Fruit fly (Drosophila melanogaster): ENCODE data around the gene CG5646.

The CG5646 gene

DNA sequence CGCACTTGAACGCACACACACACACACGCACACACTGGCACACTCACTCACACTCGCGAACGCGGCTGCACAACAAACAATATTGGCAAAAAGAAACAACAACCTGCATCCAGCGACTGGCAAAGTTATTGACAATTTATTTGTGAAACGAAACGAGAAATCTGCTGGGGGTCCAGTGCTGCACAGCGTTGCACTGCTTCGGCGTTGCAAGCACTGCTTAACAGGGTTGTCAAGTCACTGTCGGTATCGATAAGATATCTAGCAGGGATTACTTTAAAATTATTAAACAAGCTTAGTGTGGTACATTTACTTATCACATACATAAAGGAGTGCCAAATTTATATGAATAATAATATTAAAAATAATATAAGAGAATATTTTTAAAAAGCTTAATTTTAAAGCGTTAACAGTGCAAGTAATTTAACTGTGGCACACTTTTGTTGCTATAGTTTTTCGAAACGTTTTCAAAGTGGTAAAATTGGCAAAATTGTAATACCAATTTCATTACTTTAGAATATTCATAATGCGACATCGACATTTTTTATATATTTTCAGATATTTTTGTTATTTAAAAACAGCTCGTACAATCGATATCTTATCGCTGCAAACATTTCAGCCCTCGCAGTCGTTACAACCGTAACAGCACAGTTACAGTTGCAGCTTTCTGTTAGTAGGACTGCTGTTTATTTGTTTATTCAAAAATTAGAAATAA is 46.3 kb upstream of the CG5646 start, which contains the start of the genes dsd and Tusp (continued):
- TF ChIP-seq slou (GFP tag; optimal IDR thresholded peaks at IDR 0.05) (peak; percentile 60), Adf1 (GFP tag; IDR thresholded peaks at IDR 0.05) (peak; percentile 33; the same call in 1 of the 2 replicates), Drgx (GFP tag; IDR thresholded peaks at IDR 0.05) (no peak), CG6683 (GFP tag; optimal IDR thresholded peaks at IDR 0.05) (peak; percentile 6), otp (GFP tag; IDR thresholded peaks at IDR 0.05) (peak; percentile 58; the same call in 1 of the 3 replicates), Ets65A (GFP tag) (peak; percentile 98), sr (GFP tag; IDR thresholded peaks at IDR 0.05) (no peak), Myb (GFP tag; optimal IDR thresholded peaks at IDR 0.05) (peak; percentile 63), scrt (GFP tag; optimal IDR thresholded peaks at IDR 0.05) (peak; percentile 7), ERR (GFP tag; optimal IDR thresholded peaks at IDR 0.05) (peak; percentile 65), CG3407 (GFP tag; optimal IDR thresholded peaks at IDR 0.05) (peak; percentile 51), CG12155 (GFP tag; optimal IDR thresholded peaks at IDR 0.05) (peak; percentile 84), CG9215 (GFP tag; IDR thresholded peaks at IDR 0.05) (peak; percentile 71), CG10147 (GFP tag; optimal IDR thresholded peaks at IDR 0.05) (peak; percentile 36), CG31388 (GFP tag; optimal IDR thresholded peaks at IDR 0.05) (peak; percentile 39), Lpt (GFP tag; optimal IDR thresholded peaks at IDR 0.05) (no peak), mirr (GFP tag; optimal IDR thresholded peaks at IDR 0.05) (peak; percentile 30), crol (GFP tag; IDR thresholded peaks at IDR 0.05) (0 out of 2 replicates have a peak, but pooled peaks have one; percentile 11), cas (GFP tag; IDR thresholded peaks at IDR 0.05) (0 out of 2 replicates have a peak, but pooled peaks have one; percentile 16), dysf (GFP tag; IDR thresholded peaks at IDR 0.05) (peak; percentile 76), CG9609 (GFP tag; optimal IDR thresholded peaks at IDR 0.05) (peak; percentile 79), ftz-f1 (GFP tag; optimal IDR thresholded peaks at IDR 0.05) (peak; percentile 31), schlank (tag; optimal IDR thresholded peaks at IDR 0.05) (peak; percentile 43), CG1832 (GFP tag; optimal IDR thresholded peaks at IDR 0.05) (no peak), chif (GFP tag; optimal IDR thresholded peaks at IDR 0.05) (peak; percentile 49 to 69), trem (tag; optimal IDR thresholded peaks at IDR 0.05) (peak; percentile 37), CG11504 (tag; optimal IDR thresholded peaks at IDR 0.05) (peak; percentile 71), CG10979 (tag; optimal IDR thresholded peaks at IDR 0.05) (peak; percentile 50), Kr (GFP tag; optimal IDR thresholded peaks at IDR 0.05) (no peak), yki (optimal IDR thresholded peaks at IDR 0.05) (no peak), CG30020 (tag; optimal IDR thresholded peaks at IDR 0.05) (peak; percentile 58), CG10565 (GFP tag; optimal IDR thresholded peaks at IDR 0.05) (no peak), CG11398 (GFP tag; optimal IDR thresholded peaks at IDR 0.05) (peak; percentile 24), amos (GFP tag; IDR thresholded peaks at IDR 0.05; ENCODE audit: partially characterized antibody) (peak; percentile 63), Deaf1 (tag; optimal IDR thresholded peaks at IDR 0.05) (no peak), Hand (GFP tag; optimal IDR thresholded peaks at IDR 0.05) (peak; percentile 18), ro (GFP tag; IDR thresholded peaks at IDR 0.05) (peak; percentile 8; the same call in 1 of the 2 replicates), CG16815 (GFP tag; optimal IDR thresholded peaks at IDR 0.05) (peak; percentile 61), Sox102F (GFP tag; optimal IDR thresholded peaks at IDR 0.05) (peak; percentile 62), CG9727 (GFP tag; optimal IDR thresholded peaks at IDR 0.05) (peak; percentile 71), pum (GFP tag; optimal IDR thresholded peaks at IDR 0.05) (peak; percentile 54), crc (GFP tag; optimal IDR thresholded peaks at IDR 0.05) (peak; percentile 11), p53 (GFP tag; optimal IDR thresholded peaks at IDR 0.05) (peak; percentile 8), ato (GFP tag; IDR thresholded peaks at IDR 0.05; ENCODE audit: partially characterized antibody) (no peak; the same call in 1 of the 2 replicates), Spps (tag; optimal IDR thresholded peaks at IDR 0.05) (no peak), z (GFP tag; IDR thresholded peaks at IDR 0.05) (no peak), vfl (GFP tag; optimal IDR thresholded peaks at IDR 0.05) (peak; percentile 66), CG17186 (GFP tag; optimal IDR thresholded peaks at IDR 0.05) (no peak), gcm2 (GFP tag; optimal IDR thresholded peaks at IDR 0.05) (peak; percentile 75), CG15479 (GFP tag; optimal IDR thresholded peaks at IDR 0.05) (peak; percentile 32)

Measured in whole organism, embryonic.